Fruit fly (Drosophila melanogaster) whole organism, prepupa: Measurements from ENCODE around the gene Kaz1-ORFB.
A peak's percentile ranks its signal among the peaks of the same experiment; 100 is the strongest.

Experiments used
- CG10631 ChIP-seq: fragments of 200-800 bp; sonication (Bioruptor generic); optimal IDR thresholded peaks from 2 replicates; lab custom pipeline; 2016; ENCODE audit warnings: missing biosample characterization, missing genetic modification characterization
- CG10669 ChIP-seq: fragments of 200-800 bp; sonication (Bioruptor generic); optimal IDR thresholded peaks from 3 replicates; lab custom pipeline; 2018; ENCODE audit warnings: missing biosample characterization, mild to moderate bottlenecking, missing genetic modification characterization, moderate library complexity
- CG11294 ChIP-seq: fragments of 200-800 bp; sonication (Bioruptor generic); IDR thresholded peaks from 2 replicates; pipeline ENCODE4 v1.3.6; 2022; ENCODE audit warnings: missing biosample characterization, missing genetic modification characterization
- CG11902 ChIP-seq: fragments of 200-800 bp; sonication (Bioruptor generic); optimal IDR thresholded peaks from 3 replicates; lab custom pipeline; 2016; ENCODE audit warnings: missing biosample characterization, missing genetic modification characterization
- CG15336 ChIP-seq: fragments of 200-800 bp; sonication (Bioruptor generic); IDR thresholded peaks from 2 replicates; pipeline ENCODE4 v1.3.6; 2022; ENCODE audit warnings: missing biosample characterization, missing genetic modification characterization
- CG16779 ChIP-seq: fragments of 200-800 bp; sonication (Bioruptor generic); optimal IDR thresholded peaks from 3 replicates; lab custom pipeline; 2017; ENCODE audit warnings: missing biosample characterization, mild to moderate bottlenecking, missing genetic modification characterization
- CG3032 ChIP-seq: fragments of 200-800 bp; optimal IDR thresholded peaks from 2 replicates; lab custom pipeline; 2019; ENCODE audit warnings: missing biosample characterization, mild to moderate bottlenecking, missing genetic modification characterization, moderate library complexity
- CG34406 ChIP-seq: fragments of 200-800 bp; sonication (Bioruptor generic); optimal IDR thresholded peaks from 3 replicates; lab custom pipeline; 2016; ENCODE audit warnings: missing biosample characterization, missing genetic modification characterization
- CG3919 ChIP-seq: fragments of 200-800 bp; sonication (Bioruptor generic); optimal IDR thresholded peaks from 3 replicates; lab custom pipeline; 2016; ENCODE audit warnings: missing biosample characterization, missing genetic modification characterization
- CG4318 ChIP-seq: fragments of 200-800 bp; sonication (Bioruptor generic); optimal IDR thresholded peaks from 3 replicates; lab custom pipeline; 2017; ENCODE audit warnings: missing biosample characterization, mild to moderate bottlenecking, missing genetic modification characterization
- CG6163 ChIP-seq: fragments of 200-800 bp; sonication (Bioruptor generic); IDR thresholded peaks from 3 replicates; pipeline ENCODE4 v1.3.6; 2022; ENCODE audit warnings: missing biosample characterization, missing genetic modification characterization
- CG6276 ChIP-seq: fragments of 200-800 bp; sonication (Bioruptor generic); optimal IDR thresholded peaks from 2 replicates; lab custom pipeline; 2017; ENCODE audit warnings: missing biosample characterization, mild to moderate bottlenecking, missing genetic modification characterization
- CG6792 ChIP-seq: fragments of 200-800 bp; sonication (Bioruptor generic); optimal IDR thresholded peaks from 3 replicates; lab custom pipeline; 2016; ENCODE audit warnings: missing biosample characterization, missing genetic modification characterization
- CG6808 ChIP-seq: fragments of 200-800 bp; sonication (Bioruptor generic); optimal IDR thresholded peaks from 3 replicates; lab custom pipeline; 2017; ENCODE audit warnings: missing biosample characterization, missing genetic modification characterization, mild to moderate bottlenecking, moderate library complexity, missing genetic modification reagents
- CG6854 ChIP-seq: fragments of 200-800 bp; sonication (Bioruptor generic); optimal IDR thresholded peaks from 2 replicates; lab custom pipeline; 2017; ENCODE audit warnings: missing biosample characterization, mild to moderate bottlenecking, missing genetic modification characterization
- CG7368 ChIP-seq: fragments of 200-800 bp; sonication (Bioruptor generic); optimal IDR thresholded peaks from 3 replicates; lab custom pipeline; 2016; ENCODE audit warnings: missing biosample characterization, missing genetic modification characterization
- CG8119 ChIP-seq: fragments of 200-800 bp; sonication (Bioruptor generic); IDR thresholded peaks from 3 replicates; pipeline ENCODE4 v1.3.6; 2022; ENCODE audit warnings: missing biosample characterization, missing genetic modification characterization
- CG8319 ChIP-seq: fragments of 200-800 bp; sonication (Bioruptor generic); optimal IDR thresholded peaks from 3 replicates; lab custom pipeline; 2016; ENCODE audit warnings: missing biosample characterization, missing genetic modification characterization
- CG8632 ChIP-seq: fragments of 200-800 bp; sonication (Bioruptor generic); optimal IDR thresholded peaks from 3 replicates; lab custom pipeline; 2016; ENCODE audit warnings: missing biosample characterization, missing genetic modification characterization
- CG9139 ChIP-seq: fragments of 200-800 bp; sonication (Bioruptor generic); optimal IDR thresholded peaks from 3 replicates; lab custom pipeline; 2017; ENCODE audit warnings: missing biosample characterization, mild to moderate bottlenecking, missing genetic modification characterization
- Eip75B ChIP-seq: fragments of 200-800 bp; sonication (Bioruptor generic); optimal IDR thresholded peaks from 3 replicates; lab custom pipeline; 2016; ENCODE audit warnings: missing biosample characterization, missing genetic modification characterization
- Eip78C ChIP-seq: fragments of 200-800 bp; sonication (Bioruptor generic); peaks from one replicate; lab custom pipeline; 2016; ENCODE audit warnings: missing biosample characterization, missing genetic modification characterization
- Ets21C ChIP-seq: fragments of 200-800 bp; sonication (Bioruptor generic); optimal IDR thresholded peaks from 3 replicates; lab custom pipeline; 2016; ENCODE audit warnings: missing biosample characterization, missing genetic modification characterization
- Ets96B ChIP-seq: fragments of 200-800 bp; optimal IDR thresholded peaks from 2 replicates; lab custom pipeline; 2019; ENCODE audit warnings: missing biosample characterization, mild to moderate bottlenecking, missing genetic modification characterization, moderate library complexity
- Gug ChIP-seq: fragments of 200-800 bp; sonication (Bioruptor generic); IDR thresholded peaks from 2 replicates; pipeline ENCODE4 v1.3.6; 2022; ENCODE audit warnings: missing biosample characterization, missing genetic modification characterization
- Hr39 ChIP-seq: fragments of 200-800 bp; sonication (Bioruptor generic); optimal IDR thresholded peaks from 2 replicates; lab custom pipeline; 2016; ENCODE audit warnings: missing biosample characterization, missing genetic modification characterization
- Lpt ChIP-seq: fragments of 200-800 bp; sonication (Bioruptor generic); optimal IDR thresholded peaks from 3 replicates; lab custom pipeline; 2016; ENCODE audit warnings: missing biosample characterization, missing genetic modification characterization
- Met ChIP-seq: fragments of 200-800 bp; sonication (Bioruptor generic); optimal IDR thresholded peaks from 3 replicates; lab custom pipeline; 2016; ENCODE audit warnings: missing biosample characterization, missing genetic modification characterization
- OdsH ChIP-seq: fragments of 200-800 bp; sonication (Bioruptor generic); optimal IDR thresholded peaks from 3 replicates; lab custom pipeline; 2016; ENCODE audit warnings: missing biosample characterization, missing genetic modification characterization
- Smox ChIP-seq: fragments of 200-800 bp; sonication (Bioruptor generic); optimal IDR thresholded peaks from 3 replicates; lab custom pipeline; 2016; ENCODE audit warnings: missing biosample characterization, missing genetic modification characterization
- Sox102F ChIP-seq: fragments of 200-800 bp; sonication (Bioruptor generic); optimal IDR thresholded peaks from 2 replicates; lab custom pipeline; 2016; ENCODE audit warnings: missing biosample characterization, mild to moderate bottlenecking, missing genetic modification characterization
- Sox14 ChIP-seq: fragments of 200-800 bp; sonication (Bioruptor generic); optimal IDR thresholded peaks from 3 replicates; lab custom pipeline; 2016; ENCODE audit warnings: missing biosample characterization, missing genetic modification characterization
- acj6 ChIP-seq: fragments of 200-800 bp; sonication (Bioruptor generic); optimal IDR thresholded peaks from 3 replicates; lab custom pipeline; 2016; ENCODE audit warnings: missing biosample characterization, missing genetic modification characterization
- dac ChIP-seq: fragments of 200-800 bp; sonication (Bioruptor generic); optimal IDR thresholded peaks from 2 replicates; lab custom pipeline; 2017; ENCODE audit warnings: missing biosample characterization, mild to moderate bottlenecking, missing genetic modification characterization
- eg ChIP-seq: fragments of 200-800 bp; sonication (Bioruptor generic); IDR thresholded peaks from 3 replicates; pipeline ENCODE4 v1.3.6; 2022; ENCODE audit warnings: missing biosample characterization, missing genetic modification characterization
- fd59A ChIP-seq: fragments of 200-800 bp; sonication (Bioruptor generic); optimal IDR thresholded peaks from 2 replicates; lab custom pipeline; 2017; ENCODE audit warnings: missing biosample characterization, mild to moderate bottlenecking, missing genetic modification characterization, missing genetic modification reagents
- fd85E ChIP-seq: fragments of 200-800 bp; sonication (Bioruptor generic); optimal IDR thresholded peaks from 3 replicates; lab custom pipeline; 2016; ENCODE audit warnings: missing biosample characterization, missing genetic modification characterization
- fkh ChIP-seq: fragments of 200-800 bp; sonication (Bioruptor generic); optimal IDR thresholded peaks from 3 replicates; lab custom pipeline; 2017; ENCODE audit warnings: missing biosample characterization, mild to moderate bottlenecking, missing genetic modification characterization, moderate library complexity
- pdm3 ChIP-seq: fragments of 200-800 bp; sonication (Bioruptor generic); optimal IDR thresholded peaks from 3 replicates; lab custom pipeline; 2016; ENCODE audit warnings: missing biosample characterization, missing genetic modification characterization
- salr ChIP-seq, 2 experiments: fragments of 200-800 bp; sonication (Bioruptor generic); optimal IDR thresholded peaks; 3 replicates each; lab custom pipeline; 2016 to 2018; ENCODE audit warnings: missing biosample characterization in 2 of 2, missing genetic modification characterization in 2 of 2, mild to moderate bottlenecking in 1 of 2
- ss ChIP-seq, 2 experiments: fragments of 200-800 bp; sonication (Bioruptor generic); optimal IDR thresholded peaks; 2 replicates in 1 of 2; 3 replicates in 1 of 2; lab custom pipeline; 2017 to 2018; ENCODE audit warnings: mild to moderate bottlenecking in 2 of 2, missing biosample characterization in 2 of 2, missing genetic modification characterization in 2 of 2, moderate library complexity in 1 of 2
- svp ChIP-seq: fragments of 200-800 bp; sonication (Bioruptor generic); peaks from one replicate; lab custom pipeline; 2016; ENCODE audit warnings: missing biosample characterization, missing genetic modification characterization
- topi ChIP-seq: fragments of 200-800 bp; sonication (Bioruptor generic); optimal IDR thresholded peaks from 3 replicates; lab custom pipeline; 2016; ENCODE audit warnings: missing biosample characterization, missing genetic modification characterization
- vri ChIP-seq: fragments of 200-800 bp; sonication (Bioruptor generic); optimal IDR thresholded peaks from 3 replicates; lab custom pipeline; 2016; ENCODE audit warnings: missing biosample characterization, mild to moderate bottlenecking, missing genetic modification characterization

Kaz1-ORFB gene

DNA sequence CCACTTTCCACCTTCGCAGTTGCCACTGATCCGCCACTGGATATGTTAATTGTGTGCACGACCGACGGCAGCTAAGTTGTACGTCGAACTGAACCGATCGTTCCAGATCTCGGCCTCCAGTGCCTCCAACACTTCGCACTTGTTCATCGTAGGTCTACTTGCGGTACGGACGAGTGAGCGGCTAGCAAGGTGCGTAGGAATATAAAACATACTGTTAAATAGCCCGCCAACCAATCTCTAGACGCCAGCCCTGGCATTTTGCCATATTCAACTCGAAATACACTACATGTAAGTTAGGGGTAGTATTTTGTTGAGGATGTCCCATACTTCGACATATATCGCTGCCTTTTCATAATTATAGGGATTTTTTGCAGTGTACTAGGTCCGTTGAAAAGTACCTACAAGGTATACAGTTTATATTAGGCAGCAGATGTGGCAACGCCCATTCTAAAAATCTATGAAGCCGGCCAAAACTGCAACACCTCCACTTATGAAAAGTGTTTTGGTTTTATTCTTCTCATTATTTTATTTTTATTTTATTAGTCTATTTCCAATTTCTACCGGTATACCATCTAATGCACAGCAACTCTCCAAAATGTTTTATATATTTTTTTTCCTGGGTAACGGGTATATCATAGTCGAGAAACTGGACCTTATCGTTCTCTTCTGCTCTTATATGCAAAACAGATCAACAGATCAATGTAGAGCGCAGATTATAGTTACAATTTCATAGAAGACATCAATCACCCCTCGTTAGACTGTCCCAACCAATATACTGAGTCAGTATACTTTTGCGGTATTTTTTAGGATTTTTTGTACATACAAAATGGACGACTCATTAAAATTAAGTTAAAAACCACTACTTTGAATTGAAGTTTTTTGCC is 6.8 kb downstream of the Kaz1-ORFB start, which contains the start of the genes pyx and CG33229 (continued):
- peak; percentile 85 for TF ChIP-seq topi (GFP tag; lab: Kevin White, UChicago)
- peak; percentile 81 for TF ChIP-seq CG11902
- TF ChIP-seq CG7368 (GFP tag; lab: Kevin White, UChicago) = no peak
- TF ChIP-seq CG3919 (GFP tag; lab: Kevin White, UChicago) = peak; percentile 78
- TF ChIP-seq fkh (GFP tag; lab: Kevin White, UChicago) = no peak
- TF ChIP-seq CG10669 (GFP tag; lab: Kevin White, UChicago) = peak; percentile 72
- TF ChIP-seq dac (GFP tag; lab: Kevin White, UChicago) = peak; percentile 80
- TF ChIP-seq CG9139 (GFP tag; lab: Kevin White, UChicago) = no peak
- peak; percentile 91 for TF ChIP-seq Eip78C (GFP tag; lab: Kevin White, UChicago)
- peak; percentile 74 for TF ChIP-seq CG6792 (GFP tag; lab: Kevin White, UChicago)
- no peak for TF ChIP-seq CG4318 (GFP tag; lab: Kevin White, UChicago)
- TF ChIP-seq Met (GFP tag; lab: Kevin White, UChicago) = peak; percentile 82
- TF ChIP-seq CG10631 (GFP tag; lab: Kevin White, UChicago) = peak; percentile 86
- TF ChIP-seq Ets96B (tag; lab: Kevin White, UChicago) = peak; percentile 70
- peak; percentile 87 for TF ChIP-seq OdsH (GFP tag; lab: Kevin White, UChicago)
- peak; percentile 79 for TF ChIP-seq Sox14
- TF ChIP-seq salr (GFP tag; optimal IDR thresholded peaks at IDR 0.05; lab: Kevin White, UChicago) = peak; percentile 72
- peak; percentile 12 to 44 for TF ChIP-seq ss (GFP tag; optimal IDR thresholded peaks at IDR 0.05; lab: Kevin White, UChicago)
- peak; percentile 66 for TF ChIP-seq Gug (GFP tag; lab: Robert Waterston, UW)
- peak; percentile 89 for TF ChIP-seq Hr39
- TF ChIP-seq Lpt (GFP tag; lab: Kevin White, UChicago) = peak; percentile 65
- TF ChIP-seq CG34406 = peak; percentile 75
- peak; percentile 67 for TF ChIP-seq CG8632
- peak; percentile 64 for TF ChIP-seq fd59A
- TF ChIP-seq Sox102F (GFP tag; lab: Kevin White, UChicago) = peak; percentile 74
- TF ChIP-seq Smox (GFP tag; lab: Kevin White, UChicago) = peak; percentile 78
- peak; percentile 65; the same call in 1 of the 2 replicates for TF ChIP-seq CG11294 (GFP tag; lab: Robert Waterston, UW)
- peak; percentile 71 for TF ChIP-seq CG6808 (GFP tag; lab: Kevin White, UChicago)
- no peak for TF ChIP-seq fd85E (GFP tag; lab: Kevin White, UChicago)
- no peak for TF ChIP-seq CG16779 (tag; lab: Kevin White, UChicago)
- peak; percentile 74 for TF ChIP-seq CG6276 (GFP tag; lab: Kevin White, UChicago)

DNA sequence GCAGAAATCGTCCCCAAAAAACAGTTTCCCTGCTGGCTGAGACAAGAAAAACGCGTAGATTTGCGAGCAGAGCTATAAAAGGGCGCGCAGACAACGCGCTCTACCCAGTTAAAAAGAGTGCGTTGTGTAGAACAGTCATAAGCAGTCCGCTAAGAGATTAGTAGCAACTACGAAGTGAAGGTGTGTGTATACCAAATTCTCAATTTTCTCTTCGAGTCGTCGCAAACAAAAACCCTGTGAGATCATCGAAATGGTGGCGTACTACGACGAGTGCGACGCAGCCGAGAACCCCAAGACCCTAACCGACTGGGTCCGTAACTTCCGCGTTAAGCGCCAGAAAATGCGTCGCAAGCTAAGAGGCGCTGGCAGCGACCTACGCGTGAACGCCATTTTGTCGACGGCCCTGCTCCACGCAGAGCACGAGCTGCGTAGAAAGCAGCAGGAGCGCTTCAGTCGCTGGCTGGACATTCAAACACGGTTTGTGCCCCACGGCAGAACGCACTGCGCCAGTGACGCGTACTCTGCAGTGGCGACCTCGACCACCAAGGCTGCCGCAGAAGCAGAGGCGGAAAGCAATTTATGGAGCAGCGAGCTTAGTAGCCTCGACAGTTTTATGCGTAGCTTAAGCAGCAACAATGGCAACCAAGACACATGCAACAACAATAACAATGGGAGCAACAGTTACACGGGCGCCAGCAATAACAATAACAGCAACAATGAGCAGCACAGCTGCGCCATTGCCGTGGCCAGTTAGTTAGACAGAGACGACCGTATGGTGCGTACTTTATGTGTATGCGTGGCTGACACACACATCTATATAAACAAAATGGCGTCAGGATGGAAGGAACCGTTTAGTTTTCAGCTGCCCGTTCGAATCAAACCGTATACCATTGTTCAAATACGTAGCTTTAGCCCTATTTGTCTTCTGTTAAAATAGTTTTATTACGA is 7.9 kb downstream of the Kaz1-ORFB start:
- no peak for TF ChIP-seq salr (GFP tag; optimal IDR thresholded peaks at IDR 0.05; lab: Kevin White, UChicago)
- no peak for TF ChIP-seq CG34406
- peak; percentile 1 for TF ChIP-seq CG8632
- no peak for TF ChIP-seq Smox (GFP tag; lab: Kevin White, UChicago)
- peak; percentile 4 for TF ChIP-seq fkh (GFP tag; lab: Kevin White, UChicago)
- no peak for TF ChIP-seq CG11902
- peak; percentile 26 for TF ChIP-seq CG7368 (GFP tag; lab: Kevin White, UChicago)
- peak; percentile 8; the same call in 1 of the 2 replicates for TF ChIP-seq CG15336 (GFP tag; lab: Robert Waterston, UW)
- TF ChIP-seq CG8319 (GFP tag; lab: Kevin White, UChicago) = no peak
- TF ChIP-seq CG6163 (GFP tag; lab: Robert Waterston, UW) = peak; percentile 39; the same call in 1 of the 3 replicates
- TF ChIP-seq CG3919 (GFP tag; lab: Kevin White, UChicago) = no peak
- TF ChIP-seq CG6854 = no peak
- TF ChIP-seq acj6 (GFP tag; lab: Kevin White, UChicago) = no peak
- TF ChIP-seq Eip75B = no peak
- peak; percentile 42; the same call in 2 of the 3 replicates for TF ChIP-seq eg (GFP tag; lab: Robert Waterston, UW)
- no peak for TF ChIP-seq CG6792 (GFP tag; lab: Kevin White, UChicago)
- no peak for TF ChIP-seq CG6276 (GFP tag; lab: Kevin White, UChicago)
- TF ChIP-seq Sox102F (GFP tag; lab: Kevin White, UChicago) = no peak
- TF ChIP-seq Ets21C (GFP tag; lab: Kevin White, UChicago) = no peak
- TF ChIP-seq pdm3 (GFP tag; lab: Kevin White, UChicago) = no peak
- peak; percentile 41 for TF ChIP-seq vri
- TF ChIP-seq CG3032 (tag; lab: Kevin White, UChicago) = no peak
- 0 out of 3 replicates have a peak, but pooled peaks have one; percentile 23 for TF ChIP-seq CG8119 (GFP tag; lab: Robert Waterston, UW)
- peak; percentile 80 for TF ChIP-seq svp (GFP tag; lab: Kevin White, UChicago)
- TF ChIP-seq CG4318 (GFP tag; lab: Kevin White, UChicago) = no peak
- no peak for TF ChIP-seq Hr39
- no peak for TF ChIP-seq OdsH (GFP tag; lab: Kevin White, UChicago)
- TF ChIP-seq fd85E (GFP tag; lab: Kevin White, UChicago) = no peak
